Fruit fly (Drosophila melanogaster) whole organism, pupa: ENCODE data around the gene lush.

Experiments used
- CG10348 ChIP-seq: fragments of 200-800 bp; sonication (Bioruptor generic); IDR thresholded peaks from 2 replicates; pipeline ENCODE4 v1.3.6; 2022; ENCODE audit warnings: missing biosample characterization, missing genetic modification characterization
- CG12605 ChIP-seq: fragments of 200-800 bp; sonication (Bioruptor generic); IDR thresholded peaks from 2 replicates; pipeline ENCODE4 v1.3.6; 2022; ENCODE audit warnings: missing biosample characterization, missing genetic modification characterization
- CG13204 ChIP-seq: fragments of 200-800 bp; sonication (Bioruptor generic); optimal IDR thresholded peaks from 2 replicates; lab custom pipeline; 2018; ENCODE audit warnings: missing biosample characterization, mild to moderate bottlenecking, missing genetic modification characterization, moderate library complexity
- CG14655 ChIP-seq: fragments of 200-800 bp; sonication (Bioruptor generic); optimal IDR thresholded peaks from 3 replicates; lab custom pipeline; 2017; ENCODE audit warnings: mild to moderate bottlenecking, missing biosample characterization, missing genetic modification reagents, missing genetic modification characterization
- CG15710 ChIP-seq: fragments of 200-800 bp; sonication (Bioruptor generic); optimal IDR thresholded peaks from 2 replicates; lab custom pipeline; 2018; ENCODE audit warnings: missing biosample characterization, mild to moderate bottlenecking, missing genetic modification characterization, moderate library complexity
- CG17806 ChIP-seq: fragments of 200-800 bp; sonication (Bioruptor generic); optimal IDR thresholded peaks from 2 replicates; lab custom pipeline; 2018; ENCODE audit warnings: missing biosample characterization, mild to moderate bottlenecking, missing genetic modification characterization, moderate library complexity
- CG32121 ChIP-seq: fragments of 200-800 bp; sonication (Bioruptor generic); IDR thresholded peaks from 2 replicates; pipeline ENCODE4 v1.3.6; 2022; ENCODE audit warnings: missing biosample characterization, missing genetic modification characterization
- CG34367 ChIP-seq: fragments of 200-800 bp; sonication (Bioruptor generic); optimal IDR thresholded peaks from 2 replicates; lab custom pipeline; 2018; ENCODE audit warnings: missing biosample characterization, mild to moderate bottlenecking, missing genetic modification characterization
- CG4496 ChIP-seq: fragments of 200-800 bp; sonication (Bioruptor generic); IDR thresholded peaks from 3 replicates; pipeline ENCODE4 v1.3.6; 2022; ENCODE audit warnings: missing biosample characterization, missing genetic modification characterization
- CG8159 ChIP-seq: fragments of 200-800 bp; sonication (Bioruptor generic); optimal IDR thresholded peaks from 3 replicates; lab custom pipeline; 2018; ENCODE audit warnings: missing biosample characterization, mild to moderate bottlenecking, missing genetic modification characterization, moderate library complexity
- CG8301 ChIP-seq: fragments of 200-800 bp; sonication (Bioruptor generic); optimal IDR thresholded peaks from 2 replicates; lab custom pipeline; 2018; ENCODE audit warnings: missing biosample characterization, mild to moderate bottlenecking, missing genetic modification characterization
- CG9948 ChIP-seq: fragments of 200-800 bp; sonication (Bioruptor generic); optimal IDR thresholded peaks from 2 replicates; lab custom pipeline; 2018; ENCODE audit warnings: missing biosample characterization, mild to moderate bottlenecking, missing genetic modification characterization, moderate library complexity
- D1 ChIP-seq: fragments of 200-800 bp; sonication (Bioruptor generic); optimal IDR thresholded peaks from 2 replicates; lab custom pipeline; 2018; ENCODE audit warnings: missing biosample characterization, mild to moderate bottlenecking, missing genetic modification characterization, moderate library complexity
- EcR ChIP-seq: fragments of 200-800 bp; sonication (Bioruptor generic); optimal IDR thresholded peaks from 3 replicates; lab custom pipeline; 2019; ENCODE audit warnings: missing biosample characterization, missing genetic modification characterization, mild to moderate bottlenecking, moderate library complexity, missing genetic modification reagents
- Ets98B ChIP-seq: fragments of 200-800 bp; sonication (Bioruptor generic); IDR thresholded peaks from 2 replicates; pipeline ENCODE4 v1.3.6; 2022; ENCODE audit warnings: missing biosample characterization, missing genetic modification characterization
- Pif1A ChIP-seq: fragments of 200-800 bp; sonication (Bioruptor generic); optimal IDR thresholded peaks from 3 replicates; lab custom pipeline; 2016; ENCODE audit warnings: missing biosample characterization, missing genetic modification characterization
- Pif1B ChIP-seq: fragments of 200-800 bp; sonication (Bioruptor generic); optimal IDR thresholded peaks from 3 replicates; lab custom pipeline; 2016; ENCODE audit warnings: missing biosample characterization, missing genetic modification characterization
- Snoo ChIP-seq: fragments of 200-800 bp; sonication (Bioruptor generic); optimal IDR thresholded peaks from 3 replicates; lab custom pipeline; 2017; ENCODE audit warnings: missing biosample characterization, mild to moderate bottlenecking, missing genetic modification characterization, inconsistent platforms
- fd96Ca ChIP-seq: fragments of 200-800 bp; sonication (Bioruptor generic); IDR thresholded peaks from 3 replicates; pipeline ENCODE4 v1.3.6; 2022; ENCODE audit warnings: missing biosample characterization, missing genetic modification characterization
- gl ChIP-seq: fragments of 200-800 bp; sonication (Bioruptor generic); optimal IDR thresholded peaks from 2 replicates; lab custom pipeline; 2018; ENCODE audit warnings: missing biosample characterization, mild to moderate bottlenecking, missing genetic modification characterization
- rn ChIP-seq: fragments of 200-800 bp; sonication (Bioruptor generic); IDR thresholded peaks from 2 replicates; pipeline ENCODE4 v1.3.6; 2022; ENCODE audit warnings: missing biosample characterization, missing genetic modification characterization

Gene lush

DNA sequence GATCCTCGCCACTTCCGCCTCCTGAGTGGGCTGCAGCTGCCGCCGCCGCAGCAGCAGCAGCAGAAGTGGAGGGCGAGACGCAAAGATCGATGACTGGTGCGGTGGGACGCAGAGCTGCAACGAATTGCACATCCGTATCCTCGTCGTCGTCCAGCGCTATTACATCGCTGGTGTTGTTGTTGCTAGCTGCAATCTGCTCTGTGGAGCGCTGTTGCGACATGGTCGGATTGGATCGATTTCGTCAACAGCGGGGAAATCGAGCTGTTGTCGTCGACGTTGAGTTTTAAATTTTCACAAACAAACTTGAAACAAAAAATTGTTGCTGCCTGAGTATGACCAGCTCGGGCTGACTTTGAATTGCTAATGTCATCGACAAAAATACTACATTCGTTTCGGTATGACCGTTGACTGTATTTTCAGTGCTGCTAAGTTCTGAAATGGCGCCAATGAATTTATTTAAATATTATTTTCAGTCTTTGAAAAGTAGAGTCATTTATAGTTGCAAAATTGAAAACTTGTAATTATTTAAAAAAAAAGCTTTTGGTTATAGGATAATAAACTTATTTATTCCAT lies 36.6 kb upstream of the lush start, which contains the start of gene Rnf146:
Gene Rnf146 (minus strand): TSS at position 369 of the 573 bp plus-strand sequence.
- TF ChIP-seq CG12605 (GFP tag; lab: Robert Waterston, UW) (no peak), D1 (tag; lab: Kevin White, UChicago) (peak; percentile 37), gl (peak; percentile 20), CG8301 (no peak), rn (GFP tag; lab: Robert Waterston, UW) (no peak)

DNA sequence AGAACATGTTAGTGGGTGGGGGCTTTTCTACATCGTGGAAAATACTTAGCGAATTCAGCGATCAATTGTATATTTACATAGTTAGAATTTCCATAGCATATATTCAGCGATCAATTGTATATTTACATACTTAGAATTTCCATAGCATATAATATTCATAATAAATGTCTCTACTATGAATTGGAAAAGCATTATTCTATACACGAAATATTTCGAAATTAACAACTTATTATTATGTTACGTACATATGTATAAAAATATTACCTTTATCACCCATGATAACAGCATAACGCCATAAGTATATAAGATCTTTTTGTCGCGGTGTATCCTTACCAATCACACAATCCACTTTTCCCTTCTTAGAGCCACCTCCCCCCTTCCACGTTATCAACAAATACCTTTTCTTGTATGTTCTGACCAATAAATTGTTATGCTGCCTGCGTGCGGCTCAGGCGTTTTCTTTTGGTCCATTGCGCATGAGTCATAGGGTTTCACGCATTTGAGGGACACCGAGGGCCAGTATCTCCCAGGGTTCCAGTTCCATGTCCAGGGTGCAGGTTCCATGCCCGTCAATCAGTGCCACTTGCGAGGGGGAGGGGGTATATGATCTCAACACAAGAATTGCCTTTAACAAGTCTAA lies 31.1 kb upstream of the lush start:
- TF ChIP-seq CG15710 (tag; lab: Kevin White, UChicago) (peak; percentile 32), CG8301 (peak; percentile 38), CG17806 (tag; lab: Kevin White, UChicago) (peak; percentile 16), CG8159 (tag; lab: Kevin White, UChicago) (peak; percentile 19), D1 (tag; lab: Kevin White, UChicago) (peak; percentile 38), EcR (GFP tag; lab: Kevin White, UChicago) (no peak), fd96Ca (GFP tag; lab: Robert Waterston, UW) (no peak), CG9948 (tag; lab: Kevin White, UChicago) (peak; percentile 54), CG4496 (GFP tag; lab: Robert Waterston, UW) (no peak)

DNA sequence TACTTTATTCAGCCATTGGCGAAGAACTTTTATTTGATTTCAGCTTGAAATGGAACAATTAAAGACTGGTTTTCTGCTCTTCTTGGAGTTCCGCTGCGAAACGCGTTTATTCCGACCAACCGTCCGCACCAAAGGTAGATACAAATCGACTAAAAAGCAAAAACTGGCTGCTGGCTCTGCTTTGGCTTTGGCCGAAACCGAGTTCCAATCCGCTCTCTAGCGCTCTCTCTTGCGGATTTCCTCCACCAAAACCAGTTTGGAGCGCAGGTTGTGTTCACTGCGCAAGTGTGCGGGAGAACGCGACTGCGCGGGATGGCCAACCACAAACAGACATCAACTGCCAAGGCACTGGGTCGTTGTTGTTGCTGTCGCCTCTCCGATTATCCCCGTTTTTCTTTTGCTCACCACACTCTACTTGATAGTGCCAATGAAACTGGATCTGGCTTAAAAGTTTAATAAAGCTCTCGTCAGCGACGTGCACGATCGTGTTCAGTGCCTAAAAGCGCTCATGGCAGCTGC lies 29.6 kb upstream of the lush start, which contains the start of gene wnd:
Gene wnd (minus strand): TSS at position 306 of the 519 bp plus-strand sequence.
- TF ChIP-seq Pif1A (peak; percentile 12), Ets98B (GFP tag; lab: Robert Waterston, UW) (peak; percentile 38; the same call in 1 of the 2 replicates), EcR (GFP tag; lab: Kevin White, UChicago) (peak; percentile 22), CG17806 (tag; lab: Kevin White, UChicago) (no peak), Pif1B (GFP tag; lab: Kevin White, UChicago) (peak; percentile 4), CG12605 (GFP tag; lab: Robert Waterston, UW) (peak; percentile 26; the same call in 1 of the 2 replicates), Snoo (peak; percentile 9), CG8301 (no peak)

DNA sequence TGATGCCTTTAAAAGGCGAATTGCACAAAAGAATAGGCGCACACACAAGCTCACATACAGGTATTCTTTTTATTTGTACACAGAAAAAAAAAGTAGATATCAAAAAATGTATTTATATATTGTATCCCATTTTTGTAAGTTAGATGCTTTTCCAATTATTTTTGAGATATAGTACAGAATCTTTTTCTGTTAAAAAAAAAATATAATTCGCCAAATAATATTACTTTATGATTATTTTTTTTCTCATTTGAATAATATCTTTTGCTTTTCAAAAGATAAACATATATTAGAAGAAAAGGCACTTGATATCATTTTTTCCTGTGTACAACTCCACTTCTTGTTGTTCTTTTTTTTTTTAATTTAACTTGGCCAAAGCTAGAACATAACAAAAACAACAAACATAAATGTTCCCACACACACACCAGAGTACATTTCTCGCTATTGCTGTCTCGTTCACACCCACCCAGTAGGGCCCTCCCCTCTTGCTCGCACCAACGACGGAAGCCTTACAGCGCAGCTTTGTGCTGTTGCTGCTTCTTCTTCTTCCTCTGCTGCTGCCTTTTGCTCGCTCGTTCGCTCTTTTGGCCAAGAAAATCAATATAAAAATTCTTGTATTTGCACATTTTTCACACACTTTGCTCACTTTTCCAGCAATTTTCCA lies 29.0 kb upstream of the lush start:
- TF ChIP-seq CG13204 (GFP tag; lab: Kevin White, UChicago) (peak; percentile 58), CG9948 (tag; lab: Kevin White, UChicago) (peak; percentile 97), Pif1A (peak; percentile 31), D1 (tag; lab: Kevin White, UChicago) (peak; percentile 99), CG32121 (GFP tag; lab: Robert Waterston, UW) (peak; percentile 77), Pif1B (GFP tag; lab: Kevin White, UChicago) (no peak), EcR (GFP tag; lab: Kevin White, UChicago) (no peak), CG17806 (tag; lab: Kevin White, UChicago) (peak; percentile 86), CG4496 (GFP tag; lab: Robert Waterston, UW) (peak; percentile 61; the same call in 2 of the 3 replicates), Ets98B (GFP tag; lab: Robert Waterston, UW) (no peak), CG14655 (GFP tag; lab: Kevin White, UChicago) (peak; percentile 85), CG8159 (tag; lab: Kevin White, UChicago) (peak; percentile 96), CG8301 (peak; percentile 86), CG12605 (GFP tag; lab: Robert Waterston, UW) (peak; percentile 81), rn (GFP tag; lab: Robert Waterston, UW) (peak; percentile 53; the same call in 1 of the 2 replicates), CG10348 (peak; percentile 40; the same call in 1 of the 2 replicates), CG34367 (tag; lab: Kevin White, UChicago) (peak; percentile 75), Snoo (peak; percentile 57), CG15710 (tag; lab: Kevin White, UChicago) (peak; percentile 86), fd96Ca (GFP tag; lab: Robert Waterston, UW) (no peak), gl (peak; percentile 84)

DNA sequence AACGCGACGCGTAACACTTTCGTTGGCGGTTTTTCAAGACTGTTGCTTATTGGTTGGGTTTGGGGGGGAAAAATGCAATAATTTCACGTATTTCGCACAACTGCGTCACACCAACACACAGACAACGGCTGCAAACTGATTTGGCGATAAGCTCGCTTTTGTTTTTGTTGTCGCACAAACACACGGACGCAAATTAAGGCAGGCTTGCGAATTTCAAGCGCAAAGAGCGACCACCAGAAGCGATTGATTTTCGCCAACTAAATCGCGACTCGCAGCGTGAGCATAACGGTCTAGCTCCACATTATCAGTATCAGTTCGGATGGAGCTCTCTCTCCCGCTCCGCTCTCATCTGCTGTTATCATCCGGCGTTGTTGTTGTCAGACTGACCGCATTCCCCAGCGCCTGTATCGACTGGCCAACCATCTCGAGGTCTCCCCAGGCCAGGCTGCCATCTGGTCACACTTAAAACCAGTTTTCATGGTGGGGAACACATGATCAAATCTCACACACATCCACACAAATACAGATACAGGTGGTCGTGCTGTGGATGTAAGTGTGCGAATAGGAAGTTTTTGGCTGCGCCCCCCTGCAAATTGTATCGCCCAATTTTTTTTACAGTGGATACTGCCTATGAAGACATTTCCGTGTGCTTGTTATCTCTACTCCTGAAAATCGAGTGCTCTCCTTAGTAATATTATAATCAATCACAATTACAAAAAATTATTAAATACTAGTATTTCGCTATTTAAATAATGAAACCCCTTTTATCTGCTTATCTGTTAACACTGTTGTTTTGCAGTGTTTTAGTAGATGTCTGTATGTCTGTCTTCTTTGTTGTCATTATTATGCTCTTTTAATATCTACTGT lies 27.1 kb upstream of the lush start:
- TF ChIP-seq CG32121 (GFP tag; lab: Robert Waterston, UW) = peak; percentile 78; the same call in 1 of the 2 replicates
- TF ChIP-seq CG10348 = no peak
- peak; percentile 4 for TF ChIP-seq gl
- TF ChIP-seq Ets98B (GFP tag; lab: Robert Waterston, UW) = peak; percentile 59; the same call in 1 of the 2 replicates
- TF ChIP-seq CG12605 (GFP tag; lab: Robert Waterston, UW) = peak; percentile 14; the same call in 1 of the 2 replicates
- peak; percentile 75 for TF ChIP-seq CG4496 (GFP tag; lab: Robert Waterston, UW)
- peak; percentile 37 for TF ChIP-seq CG8301
- TF ChIP-seq CG34367 (tag; lab: Kevin White, UChicago) = no peak
- no peak for TF ChIP-seq CG9948 (tag; lab: Kevin White, UChicago)
- TF ChIP-seq CG14655 (GFP tag; lab: Kevin White, UChicago) = no peak
- TF ChIP-seq CG15710 (tag; lab: Kevin White, UChicago) = peak; percentile 38
- TF ChIP-seq EcR (GFP tag; lab: Kevin White, UChicago) = peak; percentile 54
- TF ChIP-seq Pif1B (GFP tag; lab: Kevin White, UChicago) = peak; percentile 61
- 0 out of 2 replicates have a peak, but pooled peaks have one; percentile 22 for TF ChIP-seq rn (GFP tag; lab: Robert Waterston, UW)
- peak; percentile 56 for TF ChIP-seq Pif1A
- peak; percentile 40 for TF ChIP-seq CG13204 (GFP tag; lab: Kevin White, UChicago)
- TF ChIP-seq D1 (tag; lab: Kevin White, UChicago) = no peak
- peak; percentile 35 for TF ChIP-seq CG17806 (tag; lab: Kevin White, UChicago)
- TF ChIP-seq Snoo = no peak
- peak; percentile 65; the same call in 2 of the 3 replicates for TF ChIP-seq fd96Ca (GFP tag; lab: Robert Waterston, UW)
- TF ChIP-seq CG8159 (tag; lab: Kevin White, UChicago) = no peak
